Worm (Caenorhabditis elegans): Measurements from ENCODE around the gene obr-3.

- no peak for TF ChIP-seq unc-55 (GFP tag; optimal IDR thresholded peaks at IDR 0.05)
- no peak for TF ChIP-seq zag-1 (tag; optimal IDR thresholded peaks at IDR 0.05)
Observed at ce11 chrX:13752822-13753581, 56.7 kb downstream of the obr-3 start.
